Worm (Caenorhabditis elegans) whole organism, late embryonic: ENCODE data around the gene tag-18.

ENCODE experiments used
- ceh-6 ChIP-seq: fragments of 200-800 bp; sonication (Bioruptor generic); optimal IDR thresholded peaks from 2 replicates; lab custom pipeline; 2018; ENCODE audit warnings: mild to moderate bottlenecking, missing genetic modification characterization, missing compliant biosample characterization
- nfya-1 ChIP-seq: sonication (generic microtip); optimal IDR thresholded peaks from 2 replicates; lab custom pipeline; 2017; ENCODE audit warnings: missing genetic modification characterization, mild to moderate bottlenecking, missing compliant biosample characterization, antibody characterized with exemption, moderate library complexity

ce11 chrX:3781040-3781439, 47.2 kb upstream of the tag-18 start, which contains the start of gene marg-1:
- TF ChIP-seq nfya-1 (tag; lab: Kevin White, UChicago) (no peak), ceh-6 (GFP tag; lab: Kevin White, UChicago) (no peak)
